Fruit fly (Drosophila melanogaster): ENCODE results near the gene CG32440.

- TF ChIP-seq CG15710 (tag; optimal IDR thresholded peaks at IDR 0.05) (no peak), CG14655 (GFP tag; optimal IDR thresholded peaks at IDR 0.05) (no peak), rn (GFP tag; IDR thresholded peaks at IDR 0.05) (no peak), EcR (GFP tag; optimal IDR thresholded peaks at IDR 0.05) (no peak), CG34367 (tag; optimal IDR thresholded peaks at IDR 0.05) (no peak), CG9948 (tag; optimal IDR thresholded peaks at IDR 0.05) (no peak), Pif1B (GFP tag; optimal IDR thresholded peaks at IDR 0.05) (no peak), CG32121 (GFP tag; IDR thresholded peaks at IDR 0.05) (no peak), CG8301 (tag; optimal IDR thresholded peaks at IDR 0.05) (no peak), CG12605 (GFP tag; IDR thresholded peaks at IDR 0.05) (no peak), CG17806 (tag; optimal IDR thresholded peaks at IDR 0.05) (no peak), D1 (tag; optimal IDR thresholded peaks at IDR 0.05) (no peak), Pif1A (GFP tag; optimal IDR thresholded peaks at IDR 0.05) (no peak)
These were observed at the start of gene CG32440 for dm6 chr3L:21359879-21360278.
